Worm (Caenorhabditis elegans): Measurements from ENCODE around the gene C32C4.16.

- TF ChIP-seq skn-1 (tag; optimal IDR thresholded peaks at IDR 0.05) (no peak), zag-1 (tag; optimal IDR thresholded peaks at IDR 0.05) (no peak), nhr-76 (tag; optimal IDR thresholded peaks at IDR 0.05) (no peak), ceh-82 (tag; optimal IDR thresholded peaks at IDR 0.05) (no peak), fkh-10 (GFP tag; optimal IDR thresholded peaks at IDR 0.05) (no peak), lin-15B (tag; optimal IDR thresholded peaks at IDR 0.05) (no peak), nfya-1 (tag; optimal IDR thresholded peaks at IDR 0.05; ENCODE audit: insufficient read depth) (no peak), sea-2 (GFP tag; optimal IDR thresholded peaks at IDR 0.05) (no peak), ztf-11 (tag; optimal IDR thresholded peaks at IDR 0.05) (no peak), elt-2 (tag; optimal IDR thresholded peaks at IDR 0.05) (no peak)
Observed at ce11 chrV:10602051-10602937, 45.1 kb upstream of the C32C4.16 start, which contains the start of gene H27A22.1.

All from whole organism, L3 larva.